Fruit fly (Drosophila melanogaster) S2 (cell line): ENCODE results near the gene smash.

Source experiments
- CG8478 ChIP-seq: fragments of >200 bp; optimal IDR thresholded peaks from 2 replicates; lab custom pipeline; 2018
- CTCF ChIP-seq, 2 experiments: fragments of >200 bp; optimal IDR thresholded peaks; 2 replicates each; lab custom pipeline; 2018

dm6 chr3R:4663068-4663467, 3.7 kb downstream of the smash start:
- TF ChIP-seq CTCF (optimal IDR thresholded peaks at IDR 0.05; lab: Kevin White, UChicago) (no peak), CG8478 (lab: Kevin White, UChicago) (no peak)
